Fruit fly (Drosophila melanogaster) whole organism, adult: Measurements from ENCODE around the gene slow.

Experiments used
- CG12768 ChIP-seq: fragments of 200-800 bp; sonication (Bioruptor generic); optimal IDR thresholded peaks from 2 replicates; lab custom pipeline; 2017; ENCODE audit warnings: missing biosample characterization, missing genetic modification characterization, mild to moderate bottlenecking, moderate library complexity, missing genetic modification reagents
- CG14711 ChIP-seq: fragments of 200-800 bp; sonication (Bioruptor generic); optimal IDR thresholded peaks from 2 replicates; lab custom pipeline; 2018; ENCODE audit warnings: missing biosample characterization, mild to moderate bottlenecking, missing genetic modification characterization, moderate library complexity
- CG33017 ChIP-seq: fragments of 200-800 bp; sonication (Bioruptor generic); optimal IDR thresholded peaks from 2 replicates; lab custom pipeline; 2018; ENCODE audit warnings: missing biosample characterization, mild to moderate bottlenecking, missing genetic modification characterization, moderate library complexity
- CG7045 ChIP-seq: fragments of 200-800 bp; sonication (Bioruptor generic); optimal IDR thresholded peaks from 2 replicates; lab custom pipeline; 2017; ENCODE audit warnings: missing biosample characterization, mild to moderate bottlenecking, missing genetic modification characterization
- Crg-1 ChIP-seq: fragments of 200-800 bp; sonication (Bioruptor generic); optimal IDR thresholded peaks from 2 replicates; lab custom pipeline; 2016; ENCODE audit warnings: missing biosample characterization, missing genetic modification characterization
- Hr96 ChIP-seq: fragments of 200-800 bp; sonication (Bioruptor generic); optimal IDR thresholded peaks from 2 replicates; lab custom pipeline; 2016; ENCODE audit warnings: missing biosample characterization, missing genetic modification characterization
- Mnt ChIP-seq: fragments of 200-800 bp; sonication (Bioruptor generic); optimal IDR thresholded peaks from 2 replicates; lab custom pipeline; 2016; ENCODE audit warnings: missing biosample characterization, mild to moderate bottlenecking, missing genetic modification characterization
- bab1 ChIP-seq: fragments of 200-800 bp; sonication (Bioruptor generic); optimal IDR thresholded peaks from 3 replicates; lab custom pipeline; 2019; ENCODE audit warnings: missing biosample characterization, mild to moderate bottlenecking, missing genetic modification characterization, moderate library complexity
- cnc ChIP-seq, 2 experiments: fragments of >200 bp; optimal IDR thresholded peaks; 2 replicates each; lab custom pipeline; 2017
- kay ChIP-seq: fragments of 200-800 bp; sonication (Bioruptor generic); peaks from one replicate; lab custom pipeline; 2016; ENCODE audit warnings: missing biosample characterization, missing genetic modification characterization, borderline replicate concordance
- ovo ChIP-seq: fragments of 200-800 bp; sonication (Bioruptor generic); optimal IDR thresholded peaks from 2 replicates; lab custom pipeline; 2016; ENCODE audit warnings: missing biosample characterization, missing genetic modification characterization
- pad ChIP-seq: fragments of 200-800 bp; sonication (Bioruptor generic); optimal IDR thresholded peaks from 3 replicates; lab custom pipeline; 2017; ENCODE audit warnings: missing biosample characterization, missing genetic modification characterization, mild to moderate bottlenecking, moderate library complexity, missing genetic modification reagents
- tj ChIP-seq: fragments of 200-800 bp; sonication (Bioruptor generic); optimal IDR thresholded peaks from 3 replicates; lab custom pipeline; 2017; ENCODE audit warnings: missing biosample characterization, mild to moderate bottlenecking, missing genetic modification characterization, moderate library complexity
- toe ChIP-seq: fragments of 200-800 bp; sonication (Bioruptor generic); optimal IDR thresholded peaks from 2 replicates; lab custom pipeline; 2016; ENCODE audit warnings: missing biosample characterization, missing genetic modification characterization

DNA sequence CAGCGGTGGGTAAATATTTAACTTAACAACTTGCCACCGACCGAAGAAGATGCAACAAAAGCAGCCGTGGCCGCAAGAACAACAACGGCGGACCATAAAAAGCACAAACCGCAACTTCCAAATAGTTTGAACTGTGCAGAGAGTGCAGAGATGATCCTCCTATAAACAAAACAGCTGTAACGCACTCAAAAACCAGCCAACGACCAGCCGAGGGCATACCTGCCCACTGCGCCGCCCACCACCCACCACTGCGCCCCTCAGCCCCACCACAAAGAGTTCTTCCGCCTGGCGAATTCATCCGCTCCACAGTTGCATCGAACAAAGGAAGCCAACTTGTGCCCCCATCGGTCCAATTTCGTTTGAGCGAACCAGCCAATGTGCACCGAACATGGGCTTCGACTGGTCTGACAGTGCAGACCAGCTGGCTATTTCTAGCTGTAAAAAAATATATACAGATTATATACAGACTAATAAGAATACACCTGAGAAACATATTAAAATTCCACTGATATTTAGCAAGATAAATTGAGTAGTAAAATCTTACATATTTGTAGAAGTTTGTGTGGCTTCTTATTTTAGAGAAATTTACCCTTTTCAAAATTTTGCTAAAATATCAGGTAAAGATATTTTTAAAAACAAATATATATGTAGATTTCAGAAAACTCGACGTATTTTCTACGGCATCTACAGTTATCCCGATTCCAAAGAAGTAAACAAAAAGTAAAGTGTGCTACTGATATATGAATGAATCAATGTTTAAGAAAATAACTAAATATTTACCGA is 508 bp upstream of the slow start:
- TF ChIP-seq pad (GFP tag; lab: Kevin White, UChicago), result no peak
- no peak for TF ChIP-seq CG12768 (GFP tag; lab: Kevin White, UChicago)
- no peak for TF ChIP-seq bab1 (GFP tag; lab: Kevin White, UChicago)
- TF ChIP-seq ovo (GFP tag; lab: Kevin White, UChicago), result no peak
- no peak for TF ChIP-seq cnc (optimal IDR thresholded peaks at IDR 0.05; lab: Kevin White, UChicago)
- TF ChIP-seq Hr96 (GFP tag; lab: Kevin White, UChicago), result no peak
- TF ChIP-seq kay (GFP tag; lab: Kevin White, UChicago), result no peak
- TF ChIP-seq toe (GFP tag; lab: Kevin White, UChicago), result no peak
- TF ChIP-seq Crg-1 (GFP tag; lab: Kevin White, UChicago), result no peak
- no peak for TF ChIP-seq CG33017
- no peak for TF ChIP-seq CG7045 (GFP tag; lab: Kevin White, UChicago)
- TF ChIP-seq Mnt (GFP tag; lab: Kevin White, UChicago), result no peak
- no peak for TF ChIP-seq tj (GFP tag; lab: Kevin White, UChicago)
- no peak for TF ChIP-seq CG14711 (tag; lab: Kevin White, UChicago)
